Worm (Caenorhabditis elegans): ENCODE measurements around the gene lsm-7.

DNA sequence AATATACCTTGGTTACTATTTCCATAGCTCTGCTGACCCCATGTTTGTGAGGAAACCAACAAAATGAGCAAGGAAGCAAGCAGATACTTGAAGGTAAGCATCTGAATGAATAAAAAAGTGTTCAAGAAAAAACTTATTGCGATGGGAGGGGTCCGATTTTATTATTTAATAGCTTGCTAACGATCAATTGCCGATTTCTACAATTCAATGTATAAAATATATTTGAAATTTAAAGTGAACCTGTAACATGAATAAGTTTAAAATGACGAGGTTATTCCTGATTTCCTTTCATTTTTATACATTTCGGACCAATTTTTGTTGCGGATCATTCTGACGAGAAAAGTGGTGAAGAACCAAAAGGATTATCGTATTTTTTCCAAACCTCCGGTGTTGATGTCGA is 36.8 kb upstream of the lsm-7 start, which contains the start of gene srlf-13:
- TF ChIP-seq dao-5 (tag; optimal IDR thresholded peaks at IDR 0.05) (no peak), him-1 (tag; optimal IDR thresholded peaks at IDR 0.05) (no peak), W03F9.2 (tag; optimal IDR thresholded peaks at IDR 0.05) (no peak)

Data from whole organism, L4/young adult.